Worm (Caenorhabditis elegans): ENCODE measurements around the gene mcm-3.

Gene mcm-3

ce11 chrV:15090457-15090856, 31.1 kb upstream of the mcm-3 start, which contains the start of gene C01G10.17:
Gene C01G10.17, plus strand, starts transcription at chrV:15090757.
- no peak for TF ChIP-seq ceh-48 (tag; optimal IDR thresholded peaks at IDR 0.05)
- TF ChIP-seq ceh-34 (tag; optimal IDR thresholded peaks at IDR 0.05), result no peak
- no peak for TF ChIP-seq fkh-6 (tag; optimal IDR thresholded peaks at IDR 0.05)
- TF ChIP-seq hlh-6 (tag; optimal IDR thresholded peaks at IDR 0.05), result no peak
- no peak for TF ChIP-seq K02D7.2 (tag; optimal IDR thresholded peaks at IDR 0.05)
- no peak for TF ChIP-seq elt-4 (tag; optimal IDR thresholded peaks at IDR 0.05)
- TF ChIP-seq syd-9 (tag; optimal IDR thresholded peaks at IDR 0.05), result no peak
- no peak for TF ChIP-seq unc-55 (GFP tag; optimal IDR thresholded peaks at IDR 0.05)
- TF ChIP-seq pax-1 (tag; optimal IDR thresholded peaks at IDR 0.05), result no peak
- TF ChIP-seq tbx-2 (tag; optimal IDR thresholded peaks at IDR 0.05), result no peak
- no peak for TF ChIP-seq F13H6.1 (tag; optimal IDR thresholded peaks at IDR 0.05)
- TF ChIP-seq odd-2 (tag; optimal IDR thresholded peaks at IDR 0.05), result no peak
- TF ChIP-seq ceh-45 (GFP tag; IDR thresholded peaks at IDR 0.05), result no peak
- TF ChIP-seq npax-4 (tag; optimal IDR thresholded peaks at IDR 0.05), result no peak
- TF ChIP-seq ztf-16 (tag; optimal IDR thresholded peaks at IDR 0.05), result no peak
- TF ChIP-seq hlh-13 (GFP tag; optimal IDR thresholded peaks at IDR 0.05), result no peak

ce11 chrV:15089438-15089837, 30.0 kb upstream of the mcm-3 start, which contains the start of the genes C01G10.5 and C01G10.4:
Gene C01G10.5, minus strand, starts transcription at chrV:15089538.
Gene C01G10.4, plus strand, starts transcription at chrV:15089740.
- TF ChIP-seq pag-3 (tag; optimal IDR thresholded peaks at IDR 0.05; ENCODE audit: borderline replicate concordance) (no peak), ceh-30 (tag; optimal IDR thresholded peaks at IDR 0.05) (no peak), ttx-3 (tag; optimal IDR thresholded peaks at IDR 0.05) (no peak), F13H6.1 (tag; optimal IDR thresholded peaks at IDR 0.05) (no peak), ceh-48 (tag; optimal IDR thresholded peaks at IDR 0.05) (no peak), ceh-6 (GFP tag; optimal IDR thresholded peaks at IDR 0.05) (no peak)

ce11 chrV:15088613-15089012, 29.2 kb upstream of the mcm-3 start, which contains the start of gene C01G10.18:
Gene C01G10.18, minus strand, starts transcription at chrV:15088713.
- TF ChIP-seq ahr-1 (tag; optimal IDR thresholded peaks at IDR 0.05) (no peak), ceh-2 (tag; optimal IDR thresholded peaks at IDR 0.05) (no peak), ceh-18 (tag; optimal IDR thresholded peaks at IDR 0.05) (no peak), pag-3 (tag; optimal IDR thresholded peaks at IDR 0.05; ENCODE audit: borderline replicate concordance) (no peak), ets-4 (tag; optimal IDR thresholded peaks at IDR 0.05) (no peak), T23F11.4 (GFP tag; optimal IDR thresholded peaks at IDR 0.05) (no peak), tbx-2 (tag; optimal IDR thresholded peaks at IDR 0.05) (no peak), gmeb-2 (tag; optimal IDR thresholded peaks at IDR 0.05) (no peak), hlh-30 (tag; optimal IDR thresholded peaks at IDR 0.05; ENCODE audit: insufficient read depth) (no peak)

- no peak for TF ChIP-seq pag-3 (tag; optimal IDR thresholded peaks at IDR 0.05; ENCODE audit: borderline replicate concordance)
- no peak for TF ChIP-seq ceh-18 (tag; optimal IDR thresholded peaks at IDR 0.05)
- TF ChIP-seq sox-4 (tag; optimal IDR thresholded peaks at IDR 0.05), result no peak
- no peak for TF ChIP-seq pqm-1 (tag; optimal IDR thresholded peaks at IDR 0.05)
- no peak for TF ChIP-seq ceh-31 (tag; optimal IDR thresholded peaks at IDR 0.05)
- TF ChIP-seq pax-1 (tag; optimal IDR thresholded peaks at IDR 0.05), result no peak
- no peak for TF ChIP-seq hlh-13 (GFP tag; optimal IDR thresholded peaks at IDR 0.05)
- no peak for TF ChIP-seq unc-42 (tag; optimal IDR thresholded peaks at IDR 0.05)
- TF ChIP-seq K02D7.2 (tag; optimal IDR thresholded peaks at IDR 0.05), result no peak
- no peak for TF ChIP-seq fkh-6 (tag; optimal IDR thresholded peaks at IDR 0.05)
Observed at ce11 chrV:15087207-15087706, 27.9 kb upstream of the mcm-3 start, which contains the start of the genes C01G10.15 and C01G10.6. Gene C01G10.15, minus strand, starts transcription at chrV:15087307. Gene C01G10.6, plus strand, starts transcription at chrV:15087656.

ce11 chrV:15085335-15085800, 26.0 kb upstream of the mcm-3 start, which contains the start of the genes ahsa-1 and C01G10.7:
Gene ahsa-1, minus strand, starts transcription at chrV:15085385.
Gene C01G10.7, plus strand, starts transcription at chrV:15085747.
- peak; percentile 72 for TF ChIP-seq unc-86 (tag; optimal IDR thresholded peaks at IDR 0.05)
- no peak for TF ChIP-seq che-1 (tag; optimal IDR thresholded peaks at IDR 0.05)
- no peak for TF ChIP-seq hlh-30 (tag; optimal IDR thresholded peaks at IDR 0.05; ENCODE audit: insufficient read depth)
- peak; percentile 29 for TF ChIP-seq ceh-48 (tag; optimal IDR thresholded peaks at IDR 0.05)
- TF ChIP-seq ama-1 (optimal IDR thresholded peaks at IDR 0.05), result no peak
- peak; percentile 66 for TF ChIP-seq eyg-1 (tag; optimal IDR thresholded peaks at IDR 0.05)
- TF ChIP-seq ceh-2 (tag; optimal IDR thresholded peaks at IDR 0.05), result peak; percentile 97
- TF ChIP-seq ceh-19 (GFP tag; optimal IDR thresholded peaks at IDR 0.05), result peak; percentile 21
- peak; percentile 85 for TF ChIP-seq mec-3 (tag; optimal IDR thresholded peaks at IDR 0.05; ENCODE audit: borderline replicate concordance)
- TF ChIP-seq ceh-22 (tag; optimal IDR thresholded peaks at IDR 0.05), result no peak
- peak; percentile 92 for TF ChIP-seq tbx-7 (tag; optimal IDR thresholded peaks at IDR 0.05)
- TF ChIP-seq pqm-1 (tag; optimal IDR thresholded peaks at IDR 0.05), result peak; percentile 93
- no peak for TF ChIP-seq odd-2 (tag; optimal IDR thresholded peaks at IDR 0.05)
- no peak for TF ChIP-seq ceh-45 (GFP tag; IDR thresholded peaks at IDR 0.05)
- no peak for TF ChIP-seq fkh-10 (GFP tag; optimal IDR thresholded peaks at IDR 0.05)
- TF ChIP-seq ztf-16 (tag; optimal IDR thresholded peaks at IDR 0.05), result peak; percentile 70
- TF ChIP-seq nhr-232 (tag; optimal IDR thresholded peaks at IDR 0.05), result no peak
- peak; percentile 97 for TF ChIP-seq ets-4 (tag; optimal IDR thresholded peaks at IDR 0.05)
- TF ChIP-seq gmeb-2 (tag; optimal IDR thresholded peaks at IDR 0.05), result peak; percentile 15
- TF ChIP-seq ceh-18 (tag; optimal IDR thresholded peaks at IDR 0.05), result peak; percentile 81
- TF ChIP-seq rnt-1 (tag; optimal IDR thresholded peaks at IDR 0.05), result peak; percentile 80
- peak; percentile 94 for TF ChIP-seq ceh-14 (tag; optimal IDR thresholded peaks at IDR 0.05)
- TF ChIP-seq F13H6.1 (tag; optimal IDR thresholded peaks at IDR 0.05), result peak; percentile 77
